Worm (Caenorhabditis elegans) whole organism, L2 larva: ENCODE results near the gene nnt-1.

Experiments
- ZK546.5 ChIP-seq: sonication (generic microtip); optimal IDR thresholded peaks from 2 replicates; lab custom pipeline; 2017; ENCODE audit warnings: missing biosample characterization, missing genetic modification characterization
- ama-1 ChIP-seq: fragments of 150-350 bp; optimal IDR thresholded peaks from 2 replicates; lab custom pipeline; 2018; ENCODE audit warnings: inconsistent platforms
- elt-3 ChIP-seq: sonication (generic microtip); optimal IDR thresholded peaks from 2 replicates; lab custom pipeline; 2017; ENCODE audit warnings: missing biosample characterization, missing genetic modification characterization
- nhr-23 ChIP-seq: fragments of 150-350 bp; optimal IDR thresholded peaks from 2 replicates; lab custom pipeline; 2014; ENCODE audit warnings: missing biosample characterization, missing genetic modification reagents, missing genetic modification characterization
- nhr-237 ChIP-seq: fragments of 150-350 bp; optimal IDR thresholded peaks from 2 replicates; lab custom pipeline; 2014; ENCODE audit warnings: missing biosample characterization, missing genetic modification characterization
- unc-62 ChIP-seq: fragments of 150-350 bp; optimal IDR thresholded peaks from 2 replicates; lab custom pipeline; 2014; ENCODE audit warnings: missing biosample characterization, missing genetic modification reagents, missing genetic modification characterization
- zag-1 ChIP-seq: fragments of 150-350 bp; optimal IDR thresholded peaks from 2 replicates; lab custom pipeline; 2014; ENCODE audit warnings: missing biosample characterization, missing genetic modification characterization

DNA sequence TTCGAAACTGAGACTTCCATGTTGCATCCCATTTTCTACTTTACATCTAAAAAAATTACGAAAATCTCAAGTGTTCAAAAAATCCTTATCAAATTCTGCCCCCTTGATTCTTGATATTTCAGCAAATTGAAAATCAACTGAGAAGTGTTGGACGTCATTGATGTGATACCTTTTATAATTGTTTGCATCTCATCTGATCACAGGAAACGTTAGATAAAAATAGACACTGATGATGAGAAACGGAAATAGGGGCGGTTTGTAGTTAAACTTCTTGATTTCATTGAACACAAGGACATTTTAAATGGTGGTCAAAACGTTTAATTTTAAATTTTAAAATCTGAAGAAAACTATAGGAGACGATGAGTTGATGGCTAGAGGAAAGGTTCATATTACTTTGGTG lies 6.7 kb downstream of the nnt-1 start:
- TF ChIP-seq unc-62 (GFP tag; lab: Kevin White, UChicago) (no peak), elt-3 (tag; lab: Kevin White, UChicago) (no peak), nhr-23 (tag; lab: Kevin White, UChicago) (no peak), ZK546.5 (tag; lab: Kevin White, UChicago) (no peak), ama-1 (lab: Kevin White, UChicago) (no peak), nhr-237 (no peak), zag-1 (tag; lab: Kevin White, UChicago) (no peak)
